Fruit fly (Drosophila melanogaster) whole organism, embryonic: ENCODE data around the gene CG13862.

Source experiments
- Ada2b ChIP-seq: fragments of 200-800 bp; sonication (Bioruptor generic); IDR thresholded peaks from 2 replicates; pipeline ENCODE4 v1.3.6; 2022; ENCODE audit warnings: missing biosample characterization, missing genetic modification characterization
- BEAF-32 ChIP-seq: fragments of 200-800 bp; sonication (Bioruptor generic); optimal IDR thresholded peaks from 3 replicates; lab custom pipeline; 2017; ENCODE audit warnings: missing biosample characterization, missing genetic modification characterization, mild to moderate bottlenecking, moderate library complexity, missing genetic modification reagents
- CG10209 ChIP-seq: fragments of 200-800 bp; sonication (Bioruptor generic); optimal IDR thresholded peaks from 3 replicates; lab custom pipeline; 2017; ENCODE audit warnings: missing biosample characterization, mild to moderate bottlenecking, missing genetic modification characterization, missing genetic modification reagents
- CG11085 ChIP-seq: fragments of 200-800 bp; sonication (Bioruptor generic); IDR thresholded peaks from 2 replicates; pipeline ENCODE4 v1.3.6; 2022; ENCODE audit warnings: missing biosample characterization, missing genetic modification characterization
- CG12769 ChIP-seq: fragments of 200-800 bp; sonication (Bioruptor generic); optimal IDR thresholded peaks from 2 replicates; lab custom pipeline; 2019; ENCODE audit warnings: missing biosample characterization, mild to moderate bottlenecking, missing genetic modification characterization, moderate library complexity
- CG1603 ChIP-seq: fragments of 200-800 bp; sonication (Bioruptor generic); optimal IDR thresholded peaks from 2 replicates; lab custom pipeline; 2019; ENCODE audit warnings: missing biosample characterization, mild to moderate bottlenecking, missing genetic modification characterization, moderate library complexity
- CG2116 ChIP-seq: fragments of 200-800 bp; sonication (Bioruptor generic); optimal IDR thresholded peaks from 3 replicates; lab custom pipeline; 2018; ENCODE audit warnings: missing biosample characterization, mild to moderate bottlenecking, missing genetic modification characterization
- CG3995 ChIP-seq: fragments of 200-800 bp; sonication (Bioruptor generic); optimal IDR thresholded peaks from 3 replicates; lab custom pipeline; 2016; ENCODE audit warnings: missing biosample characterization, missing genetic modification characterization
- CG4617 ChIP-seq: fragments of 200-800 bp; sonication (Bioruptor generic); optimal IDR thresholded peaks from 3 replicates; lab custom pipeline; 2016; ENCODE audit warnings: missing biosample characterization, missing genetic modification characterization, borderline replicate concordance
- CG4730 ChIP-seq: fragments of 200-800 bp; sonication (Bioruptor generic); IDR thresholded peaks from 2 replicates; pipeline ENCODE4 v1.3.6; 2022; ENCODE audit warnings: missing biosample characterization, missing genetic modification characterization
- CG4820 ChIP-seq: fragments of 200-800 bp; sonication (Bioruptor generic); optimal IDR thresholded peaks from 3 replicates; lab custom pipeline; 2016; ENCODE audit warnings: missing biosample characterization, missing genetic modification characterization
- CG6689 ChIP-seq: fragments of 200-800 bp; sonication (Bioruptor generic); IDR thresholded peaks from 2 replicates; pipeline ENCODE4 v1.3.6; 2022; ENCODE audit warnings: missing biosample characterization, missing genetic modification characterization
- CG6765 ChIP-seq: fragments of 200-800 bp; sonication (Bioruptor generic); optimal IDR thresholded peaks from 3 replicates; lab custom pipeline; 2017; ENCODE audit warnings: missing biosample characterization, mild to moderate bottlenecking, missing genetic modification characterization
- CG6791 ChIP-seq: fragments of 200-800 bp; sonication (Bioruptor generic); IDR thresholded peaks from 3 replicates; pipeline ENCODE4 v1.3.6; 2022; ENCODE audit warnings: missing biosample characterization, missing genetic modification characterization; ENCODE audit not compliant: partially characterized antibody
- CG8765 ChIP-seq: fragments of 200-800 bp; sonication (Bioruptor generic); IDR thresholded peaks from 2 replicates; pipeline ENCODE4 v1.3.6; 2022; ENCODE audit warnings: missing biosample characterization, missing genetic modification characterization
- CoRest ChIP-seq: fragments of 200-800 bp; sonication (Bioruptor generic); optimal IDR thresholded peaks from 3 replicates; lab custom pipeline; 2018; ENCODE audit warnings: missing biosample characterization, mild to moderate bottlenecking, missing genetic modification characterization, moderate library complexity
- Dll ChIP-seq: fragments of 200-800 bp; sonication (Bioruptor generic); IDR thresholded peaks from 4 replicates; pipeline ENCODE4 v1.3.6; 2022; ENCODE audit warnings: missing biosample characterization, missing genetic modification characterization; ENCODE audit not compliant: partially characterized antibody
- Doc3 ChIP-seq: fragments of 200-800 bp; sonication (Bioruptor generic); IDR thresholded peaks from 3 replicates; pipeline ENCODE4 v1.3.6; 2022; ENCODE audit warnings: missing biosample characterization, missing genetic modification characterization; ENCODE audit not compliant: partially characterized antibody
- Dp ChIP-seq: fragments of 200-800 bp; sonication (Bioruptor generic); optimal IDR thresholded peaks from 2 replicates; lab custom pipeline; 2018; ENCODE audit warnings: missing biosample characterization, mild to moderate bottlenecking, missing genetic modification characterization, moderate library complexity
- Dref ChIP-seq: fragments of 200-800 bp; sonication (Bioruptor generic); IDR thresholded peaks from 2 replicates; pipeline ENCODE4 v1.3.6; 2022; ENCODE audit warnings: missing biosample characterization, missing genetic modification characterization
- E2f2 ChIP-seq: fragments of 200-800 bp; sonication (Bioruptor generic); IDR thresholded peaks from 2 replicates; pipeline ENCODE4 v1.3.6; 2022; ENCODE audit warnings: missing biosample characterization, missing genetic modification characterization
- HLH3B ChIP-seq: fragments of 200-800 bp; sonication (Bioruptor generic); IDR thresholded peaks from 2 replicates; pipeline ENCODE4 v1.3.6; 2022; ENCODE audit warnings: missing biosample characterization, missing genetic modification characterization
- HLH4C ChIP-seq: fragments of 200-800 bp; sonication (Bioruptor generic); IDR thresholded peaks from 3 replicates; pipeline ENCODE4 v1.3.6; 2022; ENCODE audit warnings: missing biosample characterization, missing genetic modification characterization; ENCODE audit not compliant: partially characterized antibody
- Hr39 ChIP-seq: fragments of >200 bp; optimal IDR thresholded peaks from 2 replicates; lab custom pipeline; 2017
- MBD-R2 ChIP-seq: fragments of 200-800 bp; sonication (Bioruptor generic); IDR thresholded peaks from 2 replicates; pipeline ENCODE4 v1.3.6; 2022; ENCODE audit warnings: missing biosample characterization, missing genetic modification characterization
- Max ChIP-seq: fragments of 200-800 bp; sonication (Bioruptor generic); optimal IDR thresholded peaks from 2 replicates; lab custom pipeline; 2016; ENCODE audit warnings: missing biosample characterization, mild to moderate bottlenecking, missing genetic modification characterization
- Opbp ChIP-seq: fragments of 200-800 bp; sonication (Bioruptor generic); IDR thresholded peaks from 3 replicates; pipeline ENCODE4 v1.3.6; 2022; ENCODE audit warnings: missing biosample characterization, missing genetic modification characterization; ENCODE audit not compliant: partially characterized antibody
- Optix ChIP-seq: fragments of 200-800 bp; sonication (Bioruptor generic); IDR thresholded peaks from 3 replicates; pipeline ENCODE4 v1.3.6; 2022; ENCODE audit warnings: missing biosample characterization, missing genetic modification characterization
- Poxn ChIP-seq: fragments of 200-800 bp; sonication (Bioruptor generic); IDR thresholded peaks from 2 replicates; pipeline ENCODE4 v1.3.6; 2022; ENCODE audit warnings: missing biosample characterization, missing genetic modification characterization
- Rx ChIP-seq: fragments of 200-800 bp; sonication (Bioruptor generic); IDR thresholded peaks from 2 replicates; pipeline ENCODE4 v1.3.6; 2022; ENCODE audit warnings: missing biosample characterization, missing genetic modification characterization
- Scr ChIP-seq: fragments of 200-800 bp; sonication (Bioruptor generic); IDR thresholded peaks from 2 replicates; pipeline ENCODE4 v1.3.6; 2022; ENCODE audit warnings: missing biosample characterization, missing genetic modification characterization; ENCODE audit not compliant: partially characterized antibody
- TFAM ChIP-seq: fragments of 200-800 bp; sonication (Bioruptor generic); optimal IDR thresholded peaks from 2 replicates; lab custom pipeline; 2017; ENCODE audit warnings: missing biosample characterization, missing genetic modification characterization, inconsistent platforms
- ato ChIP-seq: fragments of 200-800 bp; sonication (Bioruptor generic); IDR thresholded peaks from 2 replicates; pipeline ENCODE4 v1.3.6; 2022; ENCODE audit warnings: missing biosample characterization, missing genetic modification characterization; ENCODE audit not compliant: partially characterized antibody
- bab2 ChIP-seq: fragments of 200-800 bp; sonication (Bioruptor generic); optimal IDR thresholded peaks from 2 replicates; lab custom pipeline; 2016; ENCODE audit warnings: missing biosample characterization, missing genetic modification characterization
- bbx ChIP-seq: fragments of 200-800 bp; sonication (Bioruptor generic); IDR thresholded peaks from 2 replicates; pipeline ENCODE4 v1.3.6; 2022; ENCODE audit warnings: missing biosample characterization, missing genetic modification characterization; ENCODE audit not compliant: partially characterized antibody
- br ChIP-seq: fragments of >200 bp; optimal IDR thresholded peaks from 2 replicates; lab custom pipeline; 2017
- ci ChIP-seq: fragments of 200-800 bp; sonication (Bioruptor generic); IDR thresholded peaks from 3 replicates; pipeline ENCODE4 v1.3.6; 2022; ENCODE audit warnings: missing biosample characterization, missing genetic modification characterization
- croc ChIP-seq: fragments of 200-800 bp; sonication (Bioruptor generic); conservative IDR thresholded peaks from 3 replicates; pipeline ENCODE4 v1.3.6; 2022; ENCODE audit warnings: missing biosample characterization, missing genetic modification characterization
- crp ChIP-seq, 2 experiments: fragments of 200-800 bp; sonication (Bioruptor generic); optimal IDR thresholded peaks; 2 replicates in 1 of 2; 3 replicates in 1 of 2; lab custom pipeline; 2017; ENCODE audit warnings: missing biosample characterization in 2 of 2, missing genetic modification characterization in 2 of 2, mild to moderate bottlenecking in 1 of 2, moderate library complexity in 1 of 2
- disco-r ChIP-seq: fragments of 200-800 bp; sonication (Bioruptor generic); optimal IDR thresholded peaks from 2 replicates; lab custom pipeline; 2016; ENCODE audit warnings: missing biosample characterization, missing genetic modification characterization
- dmrt99B ChIP-seq: fragments of 200-800 bp; sonication (Bioruptor generic); optimal IDR thresholded peaks from 2 replicates; lab custom pipeline; 2018; ENCODE audit warnings: missing biosample characterization, mild to moderate bottlenecking, missing genetic modification characterization, moderate library complexity
- gcm ChIP-seq: fragments of 200-800 bp; sonication (Bioruptor generic); optimal IDR thresholded peaks from 2 replicates; lab custom pipeline; 2019; ENCODE audit warnings: missing biosample characterization, mild to moderate bottlenecking, missing genetic modification characterization, moderate library complexity
- grau ChIP-seq: fragments of 200-800 bp; optimal IDR thresholded peaks from 3 replicates; lab custom pipeline; 2019; ENCODE audit warnings: missing biosample characterization, mild to moderate bottlenecking, missing genetic modification characterization, moderate library complexity
- gt ChIP-seq: fragments of 200-800 bp; sonication (Bioruptor generic); IDR thresholded peaks from 2 replicates; pipeline ENCODE4 v1.3.6; 2022; ENCODE audit warnings: missing biosample characterization, missing genetic modification characterization
- jing ChIP-seq: fragments of 200-800 bp; sonication (Bioruptor generic); optimal IDR thresholded peaks from 2 replicates; lab custom pipeline; 2018; ENCODE audit warnings: missing biosample characterization, mild to moderate bottlenecking, missing genetic modification characterization
- lilli ChIP-seq: fragments of 200-800 bp; sonication (Bioruptor generic); optimal IDR thresholded peaks from 3 replicates; lab custom pipeline; 2016; ENCODE audit warnings: missing biosample characterization, missing genetic modification characterization
- pnt ChIP-seq: fragments of 200-800 bp; sonication (Bioruptor generic); optimal IDR thresholded peaks from 3 replicates; lab custom pipeline; 2016; ENCODE audit warnings: missing biosample characterization, missing genetic modification characterization
- tio ChIP-seq: fragments of 200-800 bp; sonication (Bioruptor generic); optimal IDR thresholded peaks from 2 replicates; lab custom pipeline; 2017; ENCODE audit warnings: missing biosample characterization, missing genetic modification characterization, inconsistent platforms
- z ChIP-seq: fragments of 200-800 bp; sonication (Bioruptor generic); IDR thresholded peaks from 3 replicates; pipeline ENCODE4 v1.3.6; 2022; ENCODE audit warnings: missing biosample characterization, missing genetic modification characterization
- zen2 ChIP-seq: fragments of 200-800 bp; sonication (Bioruptor generic); IDR thresholded peaks from 3 replicates; pipeline ENCODE4 v1.3.6; 2022; ENCODE audit warnings: missing biosample characterization, missing genetic modification characterization; ENCODE audit not compliant: partially characterized antibody
- zf30C ChIP-seq: fragments of 200-800 bp; sonication (Bioruptor generic); optimal IDR thresholded peaks from 3 replicates; lab custom pipeline; 2018; ENCODE audit warnings: missing biosample characterization, mild to moderate bottlenecking, missing genetic modification characterization

Gene CG13862

dm6 chr3R:22379942-22380341 lies 48.2 kb downstream of the CG13862 start, which contains the start of gene CG34149 (continued):
- TF ChIP-seq CG3995 (no peak), Dll (GFP tag; lab: Robert Waterston, UW) (peak; percentile 71; the same call in 3 of the 4 replicates), bbx (peak; percentile 61), gt (no peak), HLH3B (GFP tag; lab: Robert Waterston, UW) (no peak), CG11085 (no peak), dmrt99B (tag; lab: Kevin White, UChicago) (no peak), ato (peak; percentile 34; the same call in 1 of the 2 replicates), jing (no peak), grau (tag; lab: Kevin White, UChicago) (no peak), CG12769 (tag; lab: Kevin White, UChicago) (no peak), CG8765 (GFP tag; lab: Robert Waterston, UW) (no peak), lilli (no peak), E2f2 (GFP tag; lab: Robert Waterston, UW) (peak; percentile 84), BEAF-32 (peak; percentile 31), TFAM (GFP tag; lab: Kevin White, UChicago) (no peak), CG6765 (GFP tag; lab: Kevin White, UChicago) (no peak), Doc3 (GFP tag; lab: Robert Waterston, UW) (0 out of 3 replicates have a peak, but pooled peaks have one; percentile 19), CG4617 (GFP tag; lab: Kevin White, UChicago) (no peak), CoRest (no peak), croc (GFP tag; lab: Robert Waterston, UW) (no peak), CG6689 (GFP tag; lab: Robert Waterston, UW) (no peak), crp (GFP tag; optimal IDR thresholded peaks at IDR 0.05; lab: Kevin White, UChicago) (peak in 1 of 2 experiments; percentile 84), gcm (no peak), CG4820 (GFP tag; lab: Kevin White, UChicago) (no peak), Max (GFP tag; lab: Kevin White, UChicago) (no peak), Rx (GFP tag; lab: Robert Waterston, UW) (no peak), zen2 (GFP tag; lab: Robert Waterston, UW) (peak; percentile 41; the same call in 2 of the 3 replicates), zf30C (GFP tag; lab: Kevin White, UChicago) (no peak), MBD-R2 (peak; percentile 53), CG1603 (tag; lab: Kevin White, UChicago) (no peak), z (GFP tag; lab: Robert Waterston, UW) (no peak), ci (GFP tag; lab: Robert Waterston, UW) (no peak), Poxn (no peak), Optix (no peak), CG6791 (GFP tag; lab: Robert Waterston, UW) (peak; percentile 23; the same call in 1 of the 3 replicates), Scr (peak; percentile 59), br (lab: Kevin White, UChicago) (no peak), Opbp (GFP tag; lab: Robert Waterston, UW) (peak; percentile 10; the same call in 2 of the 3 replicates), Hr39 (lab: Kevin White, UChicago) (no peak), CG4730 (GFP tag; lab: Robert Waterston, UW) (no peak), HLH4C (GFP tag; lab: Robert Waterston, UW) (peak; percentile 74), tio (no peak), Ada2b (no peak), Dp (peak; percentile 79), Dref (GFP tag; lab: Robert Waterston, UW) (peak; percentile 63), CG2116 (peak; percentile 18), CG10209 (GFP tag; lab: Kevin White, UChicago) (no peak), bab2 (GFP tag; lab: Kevin White, UChicago) (no peak), pnt (no peak), disco-r (GFP tag; lab: Kevin White, UChicago) (no peak)
